Worm (Caenorhabditis elegans): Measurements from ENCODE around the gene H25P19.1.
A peak's percentile ranks its signal among the peaks of the same experiment; 100 is the strongest.
"Not testable (repeated sequence)": the region's sequence is repeated elsewhere in the genome, so short reads cannot be mapped to it uniquely, and the experiment has no call there.

Gene H25P19.1

DNA sequence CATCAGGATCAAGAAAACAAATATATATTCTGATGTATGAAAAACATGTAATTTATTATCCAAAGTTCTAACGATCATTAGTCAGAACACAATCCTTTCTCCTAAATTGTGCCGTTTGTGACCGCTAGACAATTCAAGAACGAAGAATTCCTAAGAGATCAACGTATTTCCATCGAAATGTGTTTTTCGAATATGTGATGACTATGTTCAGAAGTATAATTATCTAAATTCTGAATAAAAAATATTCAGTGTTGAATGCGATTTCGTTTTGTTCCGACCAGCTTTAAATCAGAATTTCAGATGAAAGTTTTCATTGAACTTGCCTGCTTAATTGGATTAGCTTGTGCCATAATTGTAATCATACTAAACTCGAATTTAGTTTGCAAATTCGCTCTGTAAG lies 14.8 kb downstream of the H25P19.1 start, which contains the start of gene srbc-37:
Gene srbc-37 (plus strand): TSS at position 301 of the 400 bp plus-strand sequence.
- no peak for TF ChIP-seq F37B4.10 (GFP tag; IDR thresholded peaks at IDR 0.05)
- no peak for TF ChIP-seq ztf-22 (GFP tag; optimal IDR thresholded peaks at IDR 0.05)
- TF ChIP-seq bed-1 (GFP tag; IDR thresholded peaks at IDR 0.05) = no peak
- TF ChIP-seq ztf-26 (tag; optimal IDR thresholded peaks at IDR 0.05) = no peak
- TF ChIP-seq hlh-26 (GFP tag; conservative IDR thresholded peaks at IDR 0.05) = no peak
- no peak for TF ChIP-seq tbp1 (GFP tag; optimal IDR thresholded peaks at IDR 0.05)
- no peak for TF ChIP-seq Y56A3A.18 (GFP tag; IDR thresholded peaks at IDR 0.05)
- no peak for TF ChIP-seq B0035.1 (tag; optimal IDR thresholded peaks at IDR 0.05)
- TF ChIP-seq F55B11.4 (tag; optimal IDR thresholded peaks at IDR 0.05; ENCODE audit: borderline replicate concordance, insufficient read depth) = no peak
- TF ChIP-seq T26A5.8 (tag; optimal IDR thresholded peaks at IDR 0.05) = no peak
- no peak for TF ChIP-seq ztf-28 (GFP tag; IDR thresholded peaks at IDR 0.05)
- TF ChIP-seq zim-3 (tag; optimal IDR thresholded peaks at IDR 0.05) = no peak
- no peak for TF ChIP-seq lsy-27 (tag; optimal IDR thresholded peaks at IDR 0.05; ENCODE audit: borderline replicate concordance, insufficient read depth)
- TF ChIP-seq unc-62 (GFP tag; optimal IDR thresholded peaks at IDR 0.05) = no peak
- TF ChIP-seq ceh-40 (GFP tag; IDR thresholded peaks at IDR 0.05) = no peak
- no peak for TF ChIP-seq snpc-1.3 (tag; optimal IDR thresholded peaks at IDR 0.05; ENCODE audit: insufficient read depth)
- no peak for TF ChIP-seq hsf-1 (GFP tag; IDR thresholded peaks at IDR 0.05)
- no peak for TF ChIP-seq madf-6 (GFP tag; IDR thresholded peaks at IDR 0.05)

- TF ChIP-seq ztf-25 (GFP tag; IDR thresholded peaks at IDR 0.05) = peak; percentile 67; the same call in 1 of the 2 replicates
- peak; percentile 87 for TF ChIP-seq lin-26 (GFP tag; IDR thresholded peaks at IDR 0.05)
- TF ChIP-seq D2030.7 (GFP tag; IDR thresholded peaks at IDR 0.05) = peak; percentile 26; the same call in 1 of the 2 replicates
- TF ChIP-seq aptf-3 (GFP tag; IDR thresholded peaks at IDR 0.05) = 0 out of 2 replicates have a peak, but pooled peaks have one; percentile 31
- not testable (repeated sequence) for TF ChIP-seq rpc-1 (optimal IDR thresholded peaks at IDR 0.05)
- TF ChIP-seq rpc-1 (tag; optimal IDR thresholded peaks at IDR 0.05) = peak; percentile 50
- peak; percentile 82 for TF ChIP-seq tbp1 (GFP tag; optimal IDR thresholded peaks at IDR 0.05)
- peak; percentile 54 for TF ChIP-seq B0261.1 (tag; optimal IDR thresholded peaks at IDR 0.05)
Observed at ce11 chrV:706449-706848, 19.0 kb downstream of the H25P19.1 start.

ce11 chrV:706918-707317 lies 19.4 kb downstream of the H25P19.1 start, which contains the start of gene srbc-38:
srbc-38 (plus strand) TSS chrV:707218.
- TF ChIP-seq egl-44 (GFP tag; IDR thresholded peaks at IDR 0.05) (no peak), hrde-1 (tag; optimal IDR thresholded peaks at IDR 0.05; ENCODE audit: borderline replicate concordance) (no peak), attf-6 (GFP tag; IDR thresholded peaks at IDR 0.05) (no peak), unc-130 (GFP tag; optimal IDR thresholded peaks at IDR 0.05) (no peak), Y53F4B.3 (GFP tag; IDR thresholded peaks at IDR 0.05) (no peak), madf-8 (GFP tag; conservative IDR thresholded peaks at IDR 0.05) (no peak), rpc-1 (optimal IDR thresholded peaks at IDR 0.05) (no peak), rpc-1 (tag; optimal IDR thresholded peaks at IDR 0.05) (no peak), hlh-12 (tag; optimal IDR thresholded peaks at IDR 0.05) (no peak), ztf-28 (GFP tag; IDR thresholded peaks at IDR 0.05) (no peak), attf-3 (GFP tag; conservative IDR thresholded peaks at IDR 0.05) (no peak), nfya-1 (tag; optimal IDR thresholded peaks at IDR 0.05; ENCODE audit: borderline replicate concordance, insufficient read depth) (no peak), nfyb-1 (GFP tag; IDR thresholded peaks at IDR 0.05) (no peak), somi-1 (GFP tag; optimal IDR thresholded peaks at IDR 0.05) (no peak), ceh-100 (GFP tag; IDR thresholded peaks at IDR 0.05) (no peak), F57A8.1 (GFP tag; optimal IDR thresholded peaks at IDR 0.05) (no peak)
